Worm (Caenorhabditis elegans) whole organism, L3 larva: ENCODE data around the gene ncx-2.

ENCODE experiments used
- ZK546.5 ChIP-seq: sonication (generic microtip); optimal IDR thresholded peaks from 2 replicates; lab custom pipeline; 2017; ENCODE audit warnings: missing biosample characterization, missing genetic modification characterization
- ama-1 ChIP-seq: fragments of 150-350 bp; optimal IDR thresholded peaks from 2 replicates; lab custom pipeline; 2018
- ceh-82 ChIP-seq: fragments of 150-350 bp; optimal IDR thresholded peaks from 2 replicates; lab custom pipeline; 2014; ENCODE audit warnings: missing biosample characterization, missing genetic modification characterization
- ceh-9 ChIP-seq: sonication (generic microtip); optimal IDR thresholded peaks from 2 replicates; lab custom pipeline; 2018; ENCODE audit warnings: missing biosample characterization, missing genetic modification characterization
- egl-5 ChIP-seq: fragments of 150-350 bp; optimal IDR thresholded peaks from 2 replicates; lab custom pipeline; 2017; ENCODE audit warnings: missing biosample characterization, missing genetic modification reagents, missing genetic modification characterization, inconsistent platforms
- elt-3 ChIP-seq, 3 experiments: fragments of 150-350 bp in 1 of 3; sonication (generic microtip) in 2 of 3; optimal IDR thresholded peaks; 2 replicates in 2 of 3; 4 replicates in 1 of 3; lab custom pipeline; 2014 to 2017; ENCODE audit warnings: missing biosample characterization in 3 of 3, missing genetic modification characterization in 3 of 3
- eor-1 ChIP-seq, 2 experiments: fragments of 150-350 bp; optimal IDR thresholded peaks; 2 replicates each; lab custom pipeline; 2014 to 2018; ENCODE audit warnings: missing biosample characterization in 2 of 2, missing genetic modification characterization in 2 of 2
- mdl-1 ChIP-seq: fragments of 150-350 bp; optimal IDR thresholded peaks from 2 replicates; lab custom pipeline; 2014; ENCODE audit warnings: missing biosample characterization, missing genetic modification characterization
- nhr-76 ChIP-seq: fragments of 150-350 bp; sonication (generic microtip); optimal IDR thresholded peaks from 5 replicates; lab custom pipeline; 2014; ENCODE audit warnings: missing biosample characterization, missing genetic modification characterization
- nhr-77 ChIP-seq: fragments of 150-350 bp; optimal IDR thresholded peaks from 2 replicates; lab custom pipeline; 2014; ENCODE audit warnings: missing biosample characterization, missing genetic modification characterization
- snpc-4 ChIP-seq: fragments of 150-350 bp; optimal IDR thresholded peaks from 2 replicates; lab custom pipeline; 2014; ENCODE audit warnings: missing biosample characterization, missing genetic modification characterization
- tbx-2 ChIP-seq: sonication (generic microtip); optimal IDR thresholded peaks from 2 replicates; lab custom pipeline; 2016; ENCODE audit warnings: mild to moderate bottlenecking, missing genetic modification characterization, missing compliant biosample characterization
- ztf-4 ChIP-seq: fragments of 150-350 bp; optimal IDR thresholded peaks from 2 replicates; lab custom pipeline; 2014; ENCODE audit warnings: missing biosample characterization, missing genetic modification characterization

DNA sequence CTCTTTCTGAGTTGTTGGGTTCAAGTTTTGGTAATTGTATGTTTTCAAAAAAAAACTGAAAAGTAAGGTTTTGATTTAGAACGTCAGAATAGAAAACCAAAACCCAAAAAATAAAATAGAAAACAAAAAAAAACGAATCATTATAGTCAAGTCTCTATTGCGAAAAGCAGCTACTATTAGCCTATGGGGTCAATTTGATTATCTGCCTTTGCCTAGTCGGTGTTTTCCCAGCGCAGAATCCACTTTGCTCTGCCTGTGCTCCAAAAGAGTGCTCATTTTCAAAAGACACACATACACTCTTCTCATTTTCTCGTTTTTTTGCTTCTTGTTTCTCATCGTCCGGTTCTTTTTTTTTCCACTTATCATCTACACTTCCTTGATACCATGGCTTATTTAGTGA, 14.8 kb upstream of the ncx-2 start:
- TF ChIP-seq tbx-2 (no peak), ceh-9 (tag; lab: Kevin White, UChicago) (no peak), nhr-76 (tag; lab: Kevin White, UChicago) (no peak), ceh-82 (tag; lab: Kevin White, UChicago) (no peak), snpc-4 (tag; lab: Kevin White, UChicago) (no peak), nhr-77 (tag; lab: Kevin White, UChicago) (no peak), ama-1 (lab: Kevin White, UChicago) (no peak), elt-3 (tag; optimal IDR thresholded peaks at IDR 0.05; lab: Kevin White, UChicago) (no peak), egl-5 (tag; lab: Kevin White, UChicago) (no peak), ztf-4 (tag; lab: Kevin White, UChicago) (no peak), eor-1 (tag; optimal IDR thresholded peaks at IDR 0.05; lab: Kevin White, UChicago) (no peak), ZK546.5 (tag; lab: Kevin White, UChicago) (no peak), mdl-1 (no peak)
